Fruit fly (Drosophila melanogaster) whole organism, embryonic: ENCODE measurements around the gene Rh2.
A peak's percentile ranks its signal among the peaks of the same experiment; 100 is the strongest.

Experiments used
- CG10565 ChIP-seq: fragments of 200-800 bp; sonication (Bioruptor generic); optimal IDR thresholded peaks from 3 replicates; lab custom pipeline; 2016; ENCODE audit warnings: missing biosample characterization, mild to moderate bottlenecking, missing genetic modification characterization
- CG11723 ChIP-seq: fragments of 200-800 bp; sonication (Bioruptor generic); optimal IDR thresholded peaks from 2 replicates; lab custom pipeline; 2017; ENCODE audit warnings: missing biosample characterization, mild to moderate bottlenecking, missing genetic modification characterization
- CG12299 ChIP-seq: fragments of 200-800 bp; sonication (Bioruptor generic); optimal IDR thresholded peaks from 2 replicates; lab custom pipeline; 2018; ENCODE audit warnings: missing biosample characterization, mild to moderate bottlenecking, missing genetic modification characterization
- CG17361 ChIP-seq: fragments of 200-800 bp; sonication (Bioruptor generic); IDR thresholded peaks from 3 replicates; pipeline ENCODE4 v1.3.6; 2022; ENCODE audit warnings: missing biosample characterization, missing genetic modification characterization
- CG1792 ChIP-seq: fragments of 200-800 bp; sonication (Bioruptor generic); optimal IDR thresholded peaks from 2 replicates; lab custom pipeline; 2016; ENCODE audit warnings: missing biosample characterization, missing genetic modification characterization
- CG18011 ChIP-seq: fragments of 200-800 bp; sonication (Bioruptor generic); optimal IDR thresholded peaks from 2 replicates; lab custom pipeline; 2017; ENCODE audit warnings: missing biosample characterization, missing genetic modification characterization, mild to moderate bottlenecking, moderate library complexity, missing genotype
- CG2678 ChIP-seq: fragments of 200-800 bp; sonication (Bioruptor generic); optimal IDR thresholded peaks from 3 replicates; lab custom pipeline; 2019; ENCODE audit warnings: missing biosample characterization, mild to moderate bottlenecking, missing genetic modification characterization, moderate library complexity
- CG3065 ChIP-seq: fragments of 200-800 bp; sonication (Bioruptor generic); optimal IDR thresholded peaks from 2 replicates; lab custom pipeline; 2016; ENCODE audit warnings: missing biosample characterization, missing genetic modification characterization
- CG6765 ChIP-seq: fragments of 200-800 bp; sonication (Bioruptor generic); optimal IDR thresholded peaks from 3 replicates; lab custom pipeline; 2017; ENCODE audit warnings: missing biosample characterization, mild to moderate bottlenecking, missing genetic modification characterization
- CG6813 ChIP-seq: fragments of 200-800 bp; sonication (Bioruptor generic); optimal IDR thresholded peaks from 2 replicates; lab custom pipeline; 2017; ENCODE audit warnings: missing biosample characterization, missing genetic modification characterization, mild to moderate bottlenecking, moderate library complexity, missing genetic modification reagents
- CG7786 ChIP-seq: fragments of 200-800 bp; sonication (Bioruptor generic); optimal IDR thresholded peaks from 2 replicates; lab custom pipeline; 2016; ENCODE audit warnings: missing biosample characterization, missing genetic modification characterization
- CG7839 ChIP-seq: fragments of 200-800 bp; sonication (Bioruptor generic); optimal IDR thresholded peaks from 3 replicates; lab custom pipeline; 2018; ENCODE audit warnings: missing biosample characterization, mild to moderate bottlenecking, missing genetic modification characterization, moderate library complexity
- CG7987 ChIP-seq: fragments of 200-800 bp; sonication (Bioruptor generic); optimal IDR thresholded peaks from 2 replicates; lab custom pipeline; 2018; ENCODE audit warnings: missing biosample characterization, mild to moderate bottlenecking, missing genetic modification characterization, moderate library complexity
- CG8290 ChIP-seq, 3 experiments: fragments of 200-800 bp; sonication (Bioruptor generic); optimal IDR thresholded peaks; 2 replicates each; lab custom pipeline; 2016 to 2019; ENCODE audit warnings: missing biosample characterization in 3 of 3, missing genetic modification characterization in 3 of 3, mild to moderate bottlenecking in 2 of 3, moderate library complexity in 1 of 3
- CG9437 ChIP-seq: fragments of 200-800 bp; sonication (Bioruptor generic); optimal IDR thresholded peaks from 2 replicates; lab custom pipeline; 2018; ENCODE audit warnings: missing biosample characterization, mild to moderate bottlenecking, missing genetic modification characterization
- CTCF ChIP-seq: fragments of 200-800 bp; sonication (Bioruptor generic); optimal IDR thresholded peaks from 2 replicates; lab custom pipeline; 2017; ENCODE audit warnings: missing biosample characterization, mild to moderate bottlenecking, missing genetic modification characterization, moderate library complexity
- D19A ChIP-seq: fragments of 200-800 bp; optimal IDR thresholded peaks from 3 replicates; lab custom pipeline; 2019; ENCODE audit warnings: missing biosample characterization, mild to moderate bottlenecking, missing genetic modification characterization, moderate library complexity
- Dll ChIP-seq: fragments of 200-800 bp; sonication (Bioruptor generic); IDR thresholded peaks from 4 replicates; pipeline ENCODE4 v1.3.6; 2022; ENCODE audit warnings: missing biosample characterization, missing genetic modification characterization; ENCODE audit not compliant: partially characterized antibody
- E2f2 ChIP-seq: fragments of 200-800 bp; sonication (Bioruptor generic); IDR thresholded peaks from 2 replicates; pipeline ENCODE4 v1.3.6; 2022; ENCODE audit warnings: missing biosample characterization, missing genetic modification characterization
- Ets65A ChIP-seq: fragments of 200-800 bp; sonication (Bioruptor generic); peaks from one replicate; lab custom pipeline; 2016; ENCODE audit warnings: missing biosample characterization, missing genetic modification characterization
- GATAe ChIP-seq: fragments of 200-800 bp; sonication (Bioruptor generic); conservative IDR thresholded peaks from 2 replicates; pipeline ENCODE4 v1.3.6; 2022; ENCODE audit warnings: missing biosample characterization, missing genetic modification characterization
- HLH3B ChIP-seq: fragments of 200-800 bp; sonication (Bioruptor generic); IDR thresholded peaks from 2 replicates; pipeline ENCODE4 v1.3.6; 2022; ENCODE audit warnings: missing biosample characterization, missing genetic modification characterization
- Hr51 ChIP-seq, 2 experiments: fragments of 200-800 bp; sonication (Bioruptor generic); optimal IDR thresholded peaks; 2 replicates in 1 of 2; 3 replicates in 1 of 2; lab custom pipeline; 2016 to 2018; ENCODE audit warnings: missing biosample characterization in 2 of 2, missing genetic modification characterization in 2 of 2, mild to moderate bottlenecking in 1 of 2, moderate library complexity in 1 of 2
- Max ChIP-seq: fragments of 200-800 bp; sonication (Bioruptor generic); optimal IDR thresholded peaks from 2 replicates; lab custom pipeline; 2016; ENCODE audit warnings: missing biosample characterization, mild to moderate bottlenecking, missing genetic modification characterization
- Oaz ChIP-seq: fragments of 200-800 bp; sonication (Bioruptor generic); IDR thresholded peaks from 2 replicates; pipeline ENCODE4 v1.3.6; 2022; ENCODE audit warnings: missing biosample characterization, missing genetic modification characterization
- Rx ChIP-seq: fragments of 200-800 bp; sonication (Bioruptor generic); IDR thresholded peaks from 2 replicates; pipeline ENCODE4 v1.3.6; 2022; ENCODE audit warnings: missing biosample characterization, missing genetic modification characterization
- Sin3A ChIP-seq: fragments of >200 bp; optimal IDR thresholded peaks from 2 replicates; lab custom pipeline; 2018
- Sry-β ChIP-seq: fragments of 200-800 bp; sonication (Bioruptor generic); optimal IDR thresholded peaks from 2 replicates; lab custom pipeline; 2018; ENCODE audit warnings: missing biosample characterization, mild to moderate bottlenecking, missing genetic modification characterization, moderate library complexity
- Tbp ChIP-seq: fragments of >200 bp; optimal IDR thresholded peaks from 2 replicates; lab custom pipeline; 2018; ENCODE audit warnings: missing biosample characterization, missing genetic modification characterization
- Trl ChIP-seq, 3 experiments: fragments of >200 bp in 2 of 3; fragments of 200-800 bp in 1 of 3; sonication (Bioruptor generic) in 1 of 3; optimal IDR thresholded peaks; 2 replicates in 1 of 3; 3 replicates in 2 of 3; lab custom pipeline; 2016 to 2017; ENCODE audit warnings: missing biosample characterization in 1 of 3, missing genetic modification characterization in 1 of 3
- bigmax ChIP-seq: fragments of 200-800 bp; sonication (Bioruptor generic); optimal IDR thresholded peaks from 2 replicates; lab custom pipeline; 2018; ENCODE audit warnings: missing biosample characterization, mild to moderate bottlenecking, missing genetic modification characterization
- cas ChIP-seq: fragments of 200-800 bp; sonication (Bioruptor generic); IDR thresholded peaks from 2 replicates; pipeline ENCODE4 v1.3.6; 2022; ENCODE audit warnings: missing biosample characterization, missing genetic modification characterization
- chn ChIP-seq: fragments of 200-800 bp; sonication (Bioruptor generic); optimal IDR thresholded peaks from 2 replicates; lab custom pipeline; 2016; ENCODE audit warnings: missing biosample characterization, missing genetic modification characterization
- corto ChIP-seq: fragments of 200-800 bp; sonication (Bioruptor generic); optimal IDR thresholded peaks from 2 replicates; lab custom pipeline; 2016; ENCODE audit warnings: missing biosample characterization, mild to moderate bottlenecking, missing genetic modification characterization, moderate library complexity
- en ChIP-seq: fragments of 200-800 bp; sonication (Bioruptor generic); optimal IDR thresholded peaks from 2 replicates; lab custom pipeline; 2016; ENCODE audit warnings: missing biosample characterization, missing genetic modification characterization
- exex ChIP-seq: fragments of 200-800 bp; sonication (Bioruptor generic); optimal IDR thresholded peaks from 4 replicates; lab custom pipeline; 2018; ENCODE audit warnings: missing biosample characterization, mild to moderate bottlenecking, missing genetic modification characterization, moderate library complexity
- ind ChIP-seq: fragments of 200-800 bp; sonication (Bioruptor generic); optimal IDR thresholded peaks from 3 replicates; lab custom pipeline; 2016; ENCODE audit warnings: missing biosample characterization, missing genetic modification characterization
- insv ChIP-seq, 2 experiments: fragments of 200-800 bp; sonication (Bioruptor generic); optimal IDR thresholded peaks; 3 replicates each; lab custom pipeline; 2016 to 2018; ENCODE audit warnings: missing biosample characterization in 2 of 2, missing genetic modification characterization in 2 of 2
- kah ChIP-seq: fragments of 200-800 bp; sonication (Bioruptor generic); optimal IDR thresholded peaks from 2 replicates; lab custom pipeline; 2018; ENCODE audit warnings: missing biosample characterization, mild to moderate bottlenecking, missing genetic modification characterization
- lbe ChIP-seq: fragments of 200-800 bp; sonication (Bioruptor generic); optimal IDR thresholded peaks from 2 replicates; lab custom pipeline; 2016; ENCODE audit warnings: missing biosample characterization, mild to moderate bottlenecking, missing genetic modification characterization
- nerfin-2 ChIP-seq: fragments of 200-800 bp; sonication (Bioruptor generic); IDR thresholded peaks from 2 replicates; pipeline ENCODE4 v1.3.6; 2022; ENCODE audit warnings: missing biosample characterization, missing genetic modification characterization; ENCODE audit not compliant: partially characterized antibody
- pb ChIP-seq: fragments of 200-800 bp; sonication (Bioruptor generic); optimal IDR thresholded peaks from 3 replicates; lab custom pipeline; 2016; ENCODE audit warnings: missing biosample characterization, missing genetic modification characterization
- peb ChIP-seq: fragments of 200-800 bp; sonication (Bioruptor generic); IDR thresholded peaks from 2 replicates; pipeline ENCODE4 v1.3.6; 2022; ENCODE audit warnings: missing biosample characterization, missing genetic modification characterization
- scrt ChIP-seq: fragments of 200-800 bp; sonication (Bioruptor generic); optimal IDR thresholded peaks from 2 replicates; lab custom pipeline; 2018; ENCODE audit warnings: missing biosample characterization, mild to moderate bottlenecking, missing genetic modification characterization, moderate library complexity
- sisA ChIP-seq: fragments of 200-800 bp; sonication (Bioruptor generic); IDR thresholded peaks from 2 replicates; pipeline ENCODE4 v1.3.6; 2022; ENCODE audit warnings: missing biosample characterization, missing genetic modification characterization
- slou ChIP-seq: fragments of 200-800 bp; sonication (Bioruptor generic); optimal IDR thresholded peaks from 3 replicates; lab custom pipeline; 2016; ENCODE audit warnings: missing biosample characterization, missing genetic modification characterization
- tio ChIP-seq: fragments of 200-800 bp; sonication (Bioruptor generic); optimal IDR thresholded peaks from 2 replicates; lab custom pipeline; 2017; ENCODE audit warnings: missing biosample characterization, missing genetic modification characterization, inconsistent platforms
- trem ChIP-seq: fragments of 200-800 bp; optimal IDR thresholded peaks from 3 replicates; lab custom pipeline; 2019; ENCODE audit warnings: missing biosample characterization, mild to moderate bottlenecking, missing genetic modification characterization, moderate library complexity
- yki ChIP-seq: fragments of >200 bp; optimal IDR thresholded peaks from 3 replicates; lab custom pipeline; 2018

Gene Rh2

DNA sequence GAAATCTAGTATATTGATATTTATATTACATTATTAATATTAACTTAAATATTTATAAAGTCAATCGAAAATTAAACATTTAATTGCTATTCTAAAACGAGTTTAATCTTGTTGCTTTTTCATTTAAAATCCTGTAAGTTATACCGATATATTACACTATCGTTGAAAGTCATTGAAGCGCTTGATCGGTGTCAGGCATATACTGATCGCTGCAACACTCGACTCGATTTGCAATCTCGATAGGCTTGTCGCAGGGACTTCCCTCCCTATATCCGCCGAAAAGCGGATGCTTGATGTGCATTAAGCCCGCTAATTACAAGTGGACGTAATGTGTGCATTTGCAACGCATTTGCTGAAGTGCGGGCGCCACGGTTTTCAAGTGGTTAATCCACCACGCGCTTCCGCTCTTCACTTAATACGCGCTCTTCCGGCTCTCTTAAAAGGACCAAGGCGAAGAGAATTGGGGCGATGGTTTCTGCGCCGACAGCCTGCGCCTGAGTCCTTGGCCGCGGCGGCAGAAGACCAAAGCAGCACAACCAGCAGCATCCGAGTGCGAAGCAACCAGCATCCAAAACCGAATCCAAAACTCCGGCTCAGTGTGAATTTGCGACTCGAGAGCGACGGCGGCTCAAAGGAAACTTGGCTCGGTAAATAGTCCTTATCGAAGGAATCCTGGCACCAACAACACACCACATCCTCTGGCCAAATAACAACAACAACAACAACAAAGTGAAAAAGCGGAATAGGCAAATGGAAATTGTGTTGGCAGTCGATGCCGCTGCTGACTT lies 29.9 kb downstream of the Rh2 start, which contains the start of gene CG42613 (continued):
- TF ChIP-seq scrt (GFP tag; lab: Kevin White, UChicago) (no peak), Hr51 (GFP tag; optimal IDR thresholded peaks at IDR 0.05; lab: Kevin White, UChicago) (peak; percentile 43 to 44), en (GFP tag; lab: Kevin White, UChicago) (peak; percentile 61), Max (peak; percentile 55), CG1792 (no peak), CG9437 (peak; percentile 62), Dll (GFP tag; lab: Robert Waterston, UW) (peak; percentile 72; the same call in 3 of the 4 replicates), nerfin-2 (no peak), sisA (GFP tag; lab: Robert Waterston, UW) (peak; percentile 49), Sin3A (lab: Kevin White, UChicago) (no peak), slou (GFP tag; lab: Kevin White, UChicago) (no peak), pb (GFP tag; lab: Kevin White, UChicago) (peak; percentile 81), Rx (GFP tag; lab: Robert Waterston, UW) (no peak), CG6813 (GFP tag; lab: Kevin White, UChicago) (peak; percentile 74), tio (GFP tag; lab: Kevin White, UChicago) (peak; percentile 56), CG7987 (peak; percentile 93), lbe (GFP tag; lab: Kevin White, UChicago) (no peak), CG11723 (peak; percentile 57), cas (GFP tag; lab: Robert Waterston, UW) (no peak), Ets65A (GFP tag; lab: Kevin White, UChicago) (peak; percentile 92), CG12299 (tag; lab: Kevin White, UChicago) (no peak), CG3065 (GFP tag; lab: Kevin White, UChicago) (peak; percentile 2), bigmax (GFP tag; lab: Kevin White, UChicago) (peak; percentile 14), E2f2 (peak; percentile 61), HLH3B (GFP tag; lab: Robert Waterston, UW) (peak; percentile 64), chn (GFP tag; lab: Kevin White, UChicago) (no peak), CG6765 (GFP tag; lab: Kevin White, UChicago) (peak; percentile 64), kah (no peak), trem (tag; lab: Kevin White, UChicago) (peak; percentile 36), CG17361 (GFP tag; lab: Robert Waterston, UW) (peak; percentile 68; the same call in 2 of the 3 replicates), ind (peak; percentile 31), corto (GFP tag; lab: Kevin White, UChicago) (no peak), CG7786 (GFP tag; lab: Kevin White, UChicago) (peak; percentile 7), exex (tag; lab: Kevin White, UChicago) (no peak), CG10565 (GFP tag; lab: Kevin White, UChicago) (no peak), CG7839 (tag; lab: Kevin White, UChicago) (peak; percentile 37), Sry-β (peak; percentile 45), Oaz (GFP tag; lab: Robert Waterston, UW) (peak; percentile 60; the same call in 1 of the 2 replicates), CG8290 (GFP tag; optimal IDR thresholded peaks at IDR 0.05; lab: Kevin White, UChicago) (peak; percentile 18), CG8290 (tag; optimal IDR thresholded peaks at IDR 0.05; lab: Kevin White, UChicago) (peak; percentile 75 to 93), Tbp (no peak), CTCF (GFP tag; lab: Kevin White, UChicago) (peak; percentile 53), peb (peak; percentile 42; the same call in 1 of the 2 replicates), D19A (peak; percentile 32), Trl (optimal IDR thresholded peaks at IDR 0.05; lab: Kevin White, UChicago) (peak; percentile 21 to 36), Trl (GFP tag; optimal IDR thresholded peaks at IDR 0.05; lab: Kevin White, UChicago) (peak; percentile 79), CG2678 (peak; percentile 23), insv (GFP tag; optimal IDR thresholded peaks at IDR 0.05; lab: Kevin White, UChicago) (peak in 1 of 2 experiments; percentile 37), CG18011 (peak; percentile 96), GATAe (no peak), yki (lab: Kevin White, UChicago) (no peak)
